Worm (Caenorhabditis elegans) whole organism, L1 larva: Measurements from ENCODE around the gene srx-33.

Experiments
- aha-1 ChIP-seq: fragments of 150-350 bp; optimal IDR thresholded peaks from 2 replicates; lab custom pipeline; 2014; ENCODE audit warnings: missing biosample characterization, missing genetic modification characterization
- ces-1 ChIP-seq: fragments of 150-350 bp; optimal IDR thresholded peaks from 2 replicates; lab custom pipeline; 2014; ENCODE audit warnings: missing biosample characterization, missing genetic modification reagents, missing genetic modification characterization
- elt-3 ChIP-seq, 6 experiments: fragments of 150-350 bp in 1 of 6; sonication (generic microtip); optimal IDR thresholded peaks; 2 replicates each; lab custom pipeline; 2017 to 2018; ENCODE audit warnings: missing biosample characterization in 6 of 6, missing genetic modification characterization in 6 of 6, inconsistent platforms in 1 of 6
- pag-3 ChIP-seq: sonication (generic microtip); optimal IDR thresholded peaks from 2 replicates; lab custom pipeline; 2017; ENCODE audit warnings: missing genetic modification characterization, mild to moderate bottlenecking, missing compliant biosample characterization, antibody characterized with exemption, borderline replicate concordance; ENCODE audit not compliant: insufficient read depth
- sptf-1 ChIP-seq: fragments of 150-350 bp; optimal IDR thresholded peaks from 2 replicates; lab custom pipeline; 2014; ENCODE audit warnings: missing biosample characterization, missing genetic modification characterization
- ztf-11 ChIP-seq, 2 experiments: sonication (generic microtip); optimal IDR thresholded peaks; 2 replicates each; lab custom pipeline; 2016 to 2017; ENCODE audit warnings: missing genetic modification characterization in 2 of 2, missing biosample characterization in 1 of 2, missing compliant biosample characterization in 1 of 2

DNA sequence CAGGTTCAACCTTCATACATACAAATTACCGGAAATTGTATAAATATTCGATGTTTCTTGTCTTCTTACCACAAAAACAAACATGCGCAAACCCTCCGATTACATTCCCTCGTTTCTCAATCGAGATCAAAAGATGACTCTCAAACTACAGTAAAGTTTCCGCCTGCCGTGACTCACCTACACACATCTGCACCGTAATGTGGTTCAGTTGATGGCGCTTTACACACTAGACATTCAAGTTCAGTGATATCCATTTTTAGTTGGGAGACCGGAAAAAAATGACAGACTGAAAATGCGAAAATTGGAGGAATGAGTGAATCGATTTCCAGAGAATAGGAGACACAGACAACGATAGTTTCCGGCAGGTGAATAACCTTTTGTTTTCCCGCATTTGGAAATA lies 27.4 kb downstream of the srx-33 start, which contains the start of gene nhr-286:
- TF ChIP-seq aha-1 (tag; lab: Kevin White, UChicago), result no peak
- no peak for TF ChIP-seq pag-3 (tag; lab: Kevin White, UChicago)
- TF ChIP-seq elt-3 (tag; optimal IDR thresholded peaks at IDR 0.05; lab: Kevin White, UChicago), result no peak
- TF ChIP-seq ztf-11 (tag; optimal IDR thresholded peaks at IDR 0.05; lab: Kevin White, UChicago), result no peak
- no peak for TF ChIP-seq ces-1
- TF ChIP-seq sptf-1 (tag; lab: Kevin White, UChicago), result no peak
